Fruit fly (Drosophila melanogaster) ovary, adult (tissue): Measurements from ENCODE around the gene CG6607.

Experiments
- CG17801 ChIP-seq: fragments of 200-800 bp; optimal IDR thresholded peaks from 2 replicates; lab custom pipeline; 2019; ENCODE audit warnings: missing biosample characterization, mild to moderate bottlenecking, missing genetic modification characterization, moderate library complexity; ENCODE audit not compliant: partially characterized antibody

CG6607 gene

DNA sequence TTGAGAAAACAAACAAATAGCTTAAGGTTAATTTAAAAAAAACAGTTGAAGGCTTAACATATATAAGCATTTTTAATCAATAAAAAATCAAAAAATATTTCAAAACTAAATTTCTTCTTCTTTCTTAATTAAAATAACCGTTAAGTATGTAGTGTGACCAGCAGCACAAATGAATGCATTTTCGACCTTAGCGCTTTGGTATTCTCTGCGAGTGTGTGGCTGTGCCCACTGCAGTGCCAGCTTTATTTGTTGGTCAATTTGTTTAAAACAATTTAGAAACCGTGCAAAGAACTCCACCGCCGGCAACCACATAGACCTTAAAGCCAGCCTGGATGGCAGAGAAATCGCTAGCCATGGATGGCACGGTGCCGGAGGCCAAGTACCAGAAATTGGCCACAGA, at the start of gene CG6607:
Gene CG6607 (plus strand): TSS at position 203 of the 400 bp plus-strand sequence.
- TF ChIP-seq CG17801: no peak

DNA sequence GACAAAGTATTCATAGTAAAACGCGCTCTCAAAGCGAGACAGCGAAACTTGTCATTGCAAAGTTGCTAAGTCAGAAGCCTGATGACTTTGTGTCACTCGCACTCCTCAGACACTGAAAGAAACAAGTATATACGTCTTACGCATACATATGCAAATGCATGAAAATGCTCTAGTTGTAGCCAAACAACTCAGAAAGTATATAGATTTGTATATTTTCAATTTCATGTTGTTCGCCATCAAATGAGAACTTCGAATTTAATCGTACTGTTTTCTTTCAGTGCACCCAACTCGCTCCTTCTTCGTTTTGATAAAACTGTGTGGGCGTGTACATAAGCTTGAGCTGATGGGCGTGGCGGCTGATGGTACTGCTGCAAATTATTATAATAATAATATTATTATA, 46.8 kb upstream of the CG6607 start:
- TF ChIP-seq CG17801: no peak

DNA sequence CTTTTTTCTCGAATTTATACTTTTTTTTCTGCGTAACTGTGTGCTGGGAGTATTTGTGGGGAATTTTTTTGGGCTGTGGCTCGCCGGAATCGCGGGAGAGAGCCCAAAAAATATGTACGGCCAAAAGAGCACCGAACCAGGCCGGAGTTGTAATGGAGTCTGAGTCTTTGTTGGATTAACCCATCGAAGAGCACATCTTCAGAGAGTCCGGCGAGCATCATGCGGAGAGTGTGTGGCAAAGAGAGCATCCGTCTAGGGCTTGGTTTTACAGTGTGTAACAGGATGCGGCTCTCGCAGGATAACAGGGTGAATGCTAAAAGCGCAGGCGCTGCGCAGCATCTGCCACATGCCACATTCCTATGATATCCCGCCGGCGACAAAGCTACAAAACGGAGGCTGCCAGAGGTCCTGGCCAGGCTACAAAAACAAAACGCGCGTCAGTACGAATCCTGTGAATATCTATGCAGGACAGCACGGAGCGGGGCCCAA, 42.8 kb upstream of the CG6607 start, which contains the start of gene nAChRalpha2:
Gene nAChRalpha2 (plus strand): TSS at position 439 of the 489 bp plus-strand sequence.
- TF ChIP-seq CG17801: no peak

DNA sequence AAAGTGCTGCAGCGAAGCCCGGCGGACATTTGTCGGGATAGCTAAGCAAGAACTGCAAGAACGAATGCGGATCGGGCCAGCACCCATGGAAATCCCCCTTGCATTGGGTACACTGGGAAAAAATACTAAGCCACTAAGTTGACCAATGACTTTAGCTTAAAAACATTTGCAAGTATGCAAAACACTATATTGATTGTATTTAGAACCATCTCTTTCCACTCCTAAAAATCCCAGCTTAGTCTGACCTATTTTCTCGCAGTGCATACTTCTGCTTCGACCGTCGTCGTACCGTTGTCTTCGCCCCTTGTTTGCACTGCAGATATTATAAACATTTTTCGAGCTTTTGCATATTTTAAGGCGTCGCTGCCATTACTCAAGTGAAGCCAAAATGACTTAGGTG, 31.8 kb upstream of the CG6607 start:
- no peak for TF ChIP-seq CG17801

DNA sequence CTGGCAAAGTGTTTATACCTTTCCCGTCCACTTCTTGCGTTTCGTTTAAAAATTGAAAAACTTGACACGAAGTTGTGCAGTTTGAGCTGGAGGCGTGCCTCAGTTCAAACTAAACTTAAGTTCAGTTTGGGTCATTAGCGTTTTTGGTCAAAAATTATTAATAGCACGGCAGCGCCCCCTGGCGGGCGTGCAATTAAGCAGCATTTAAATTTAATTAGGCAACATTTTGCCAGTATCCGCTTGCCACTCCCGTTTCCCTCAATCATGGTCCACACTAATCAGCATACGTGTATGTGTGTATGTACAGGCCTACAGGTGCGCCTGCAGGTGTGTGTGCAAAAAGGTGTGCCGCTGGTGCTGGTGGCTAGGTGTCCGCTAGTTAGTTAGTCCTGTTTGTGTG, 24.2 kb upstream of the CG6607 start:
- no peak for TF ChIP-seq CG17801

DNA sequence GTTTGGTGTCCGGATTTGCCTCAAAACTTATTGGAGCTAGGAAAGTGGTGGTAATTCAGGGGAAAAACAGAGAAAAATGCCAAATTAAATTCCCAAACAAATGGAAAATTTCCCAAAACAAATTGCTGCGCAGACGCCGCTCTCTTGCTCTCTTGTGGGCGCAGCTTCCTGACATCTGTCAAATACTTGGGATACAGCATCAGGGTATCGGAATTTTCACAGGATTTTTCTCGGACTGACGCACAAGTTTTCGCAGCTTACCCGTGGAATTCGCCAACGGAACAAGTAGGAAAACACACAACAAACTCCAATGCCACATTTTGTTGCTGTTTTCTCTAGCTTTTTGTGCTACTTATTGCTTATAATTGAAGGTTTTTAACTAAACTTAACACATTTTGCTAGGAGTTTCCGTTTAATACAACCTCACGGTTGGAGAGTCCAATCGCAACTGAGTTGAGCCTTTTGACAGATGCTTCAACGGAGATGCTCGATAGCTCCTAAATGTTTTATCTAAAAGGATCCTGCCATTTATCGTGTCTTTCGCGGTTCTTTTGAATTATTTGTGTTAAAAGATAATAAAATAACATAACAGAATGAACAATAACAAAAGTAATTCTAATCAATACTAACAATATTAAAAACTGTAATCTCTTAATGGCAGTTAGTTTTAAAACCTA, 13.1 kb upstream of the CG6607 start, which contains the start of the genes nAChRbeta2 and DZIP1:
Gene nAChRbeta2 (minus strand): TSS at position 455 of the 677 bp plus-strand sequence.
Gene DZIP1 (plus strand): TSS at position 627 of the 677 bp plus-strand sequence.
- no peak for TF ChIP-seq CG17801

DNA sequence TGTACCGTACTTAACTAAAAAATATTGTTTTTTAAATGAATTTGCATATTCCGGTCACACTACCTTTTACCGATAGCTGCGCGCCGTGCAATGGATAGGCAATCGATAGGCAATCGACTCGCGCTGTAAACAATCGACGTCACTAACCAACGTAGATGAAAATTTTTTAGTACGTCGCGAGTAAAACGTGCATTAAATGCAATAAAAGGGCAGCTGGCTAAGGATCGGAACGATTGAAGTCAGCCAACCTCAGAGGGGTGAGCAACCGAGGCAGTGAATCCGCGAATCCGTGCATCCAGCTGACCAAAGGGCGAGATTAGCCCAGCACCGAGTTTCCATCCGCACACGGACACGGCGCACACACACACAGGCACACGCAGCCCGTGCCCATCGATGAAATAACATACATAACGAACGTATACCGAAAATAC, 9.7 kb upstream of the CG6607 start, which contains the start of gene Pp1alpha-96A:
Gene Pp1alpha-96A (plus strand): TSS at position 121 of the 431 bp plus-strand sequence.
- TF ChIP-seq CG17801: peak; percentile 57

DNA sequence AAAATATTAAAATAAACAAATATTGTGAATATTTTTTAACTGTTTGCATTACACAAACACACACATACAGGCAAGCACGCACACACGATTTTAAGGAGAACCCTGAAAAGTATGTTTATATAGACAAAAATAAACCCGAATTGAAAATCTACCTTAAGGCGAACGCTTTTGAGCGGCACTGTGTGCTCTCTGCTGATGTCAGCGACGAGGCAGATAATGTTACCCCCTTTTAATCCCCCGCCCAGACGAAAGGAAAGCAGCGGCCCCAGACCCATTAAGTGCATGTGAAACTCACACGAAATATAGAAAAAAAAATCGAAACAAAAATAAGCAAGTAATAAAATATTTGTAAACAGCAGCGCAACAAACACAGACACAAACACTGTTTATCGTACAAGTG, 6.5 kb upstream of the CG6607 start:
- no peak for TF ChIP-seq CG17801

DNA sequence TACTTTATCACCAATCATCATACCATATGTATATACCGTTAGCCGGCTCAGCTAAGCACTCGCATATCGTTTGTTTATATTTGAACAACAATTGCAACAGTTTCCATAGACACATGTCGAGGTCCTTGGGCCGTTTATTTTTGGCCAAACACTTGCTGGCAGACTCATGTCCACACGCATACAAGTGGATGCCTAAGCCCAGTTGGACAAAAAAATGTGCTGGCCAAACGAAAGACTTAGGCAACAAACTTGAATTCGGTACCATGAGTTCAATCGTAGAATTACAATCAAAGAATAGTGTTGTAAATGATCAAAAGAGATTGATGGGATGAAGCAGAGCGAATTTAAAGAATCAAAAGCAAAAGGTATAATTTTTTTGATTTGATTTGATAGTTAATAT, 4.3 kb upstream of the CG6607 start, which contains the start of gene CG13622:
Gene CG13622 (minus strand): TSS at position 101 of the 400 bp plus-strand sequence.
- TF ChIP-seq CG17801: no peak

DNA sequence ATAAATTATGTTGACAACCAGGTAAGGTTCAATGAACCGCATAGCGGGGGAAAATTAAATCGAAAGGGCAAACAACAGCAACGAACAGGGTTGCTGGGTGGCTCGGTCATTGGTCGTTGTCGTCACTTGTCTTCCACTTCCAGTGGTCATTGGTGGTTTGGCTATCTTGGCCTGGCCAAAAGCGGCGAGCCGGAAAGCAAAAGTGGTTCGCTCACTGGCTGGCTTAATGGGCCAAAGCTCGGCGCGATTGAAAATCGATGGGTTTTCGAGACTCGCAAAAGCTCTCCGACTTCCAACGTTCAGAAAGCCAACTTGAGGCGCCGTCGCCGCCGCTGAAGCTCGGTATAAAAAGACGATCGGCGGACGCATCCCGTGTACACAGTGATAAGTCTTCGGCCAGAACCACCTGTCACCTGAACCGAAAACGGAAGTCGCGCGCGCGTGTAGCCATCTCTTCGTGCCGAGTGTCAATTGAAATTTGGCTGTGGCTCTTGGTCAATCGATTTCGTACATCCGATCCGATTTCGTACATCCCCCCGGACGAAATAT, 3.3 kb upstream of the CG6607 start, which contains the start of gene Jhbp12:
Gene Jhbp12 (plus strand): TSS at position 369 of the 549 bp plus-strand sequence.
- no peak for TF ChIP-seq CG17801

DNA sequence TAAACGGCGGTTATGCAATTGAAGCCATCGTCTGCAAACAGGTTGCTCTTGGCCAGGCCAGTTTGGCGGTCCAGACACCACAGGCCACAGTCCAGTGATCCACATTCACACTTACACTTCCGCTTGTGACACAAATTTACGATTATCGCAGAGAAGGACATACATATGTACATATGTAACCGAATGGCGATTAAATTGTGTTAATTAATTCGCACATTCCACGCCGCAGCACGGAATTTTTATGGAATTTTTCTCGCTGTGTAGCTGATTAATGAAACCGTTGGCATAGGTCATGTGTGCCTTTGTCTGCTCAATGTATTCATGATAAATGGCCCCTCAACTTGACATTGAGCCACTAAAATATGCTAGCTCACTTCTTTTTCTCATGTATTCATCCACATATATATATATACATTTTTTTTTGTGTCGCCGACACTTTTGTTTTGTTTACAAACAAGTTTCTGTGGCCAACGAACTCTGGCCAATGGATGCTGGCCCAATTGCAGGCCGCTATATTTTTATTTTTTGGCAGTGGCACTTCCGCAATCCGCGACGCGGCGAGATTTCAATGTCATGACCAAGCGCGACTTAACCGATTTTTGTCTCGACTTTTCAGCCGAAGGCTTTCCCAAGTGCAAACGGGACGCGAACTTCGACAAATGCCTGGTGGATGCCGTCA, 1.7 kb upstream of the CG6607 start:
- no peak for TF ChIP-seq CG17801

DNA sequence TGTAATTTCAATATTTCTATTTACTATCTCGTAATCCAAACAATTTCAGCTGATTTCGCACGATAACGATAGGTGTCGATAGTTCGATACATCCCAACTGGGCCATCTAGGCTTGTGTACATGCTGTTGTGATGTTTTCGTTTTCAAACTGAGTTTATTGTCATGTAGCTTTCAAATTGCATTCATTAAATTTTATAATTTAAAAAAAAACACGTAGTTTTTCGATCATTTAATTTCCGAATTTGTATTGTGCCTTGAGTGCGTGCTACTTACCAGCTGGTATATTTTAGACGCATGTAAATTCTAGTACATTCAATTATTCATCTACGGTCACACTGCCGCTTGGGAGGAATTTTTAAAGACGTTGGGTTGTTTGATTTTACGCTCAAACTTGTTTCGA, 2.5 kb downstream of the CG6607 start, which contains the start of the genes CG13623 and ana1:
Gene CG13623 (minus strand): TSS at position 231 of the 400 bp plus-strand sequence.
Gene ana1 (plus strand): TSS at position 249 of the 400 bp plus-strand sequence.
- no peak for TF ChIP-seq CG17801

DNA sequence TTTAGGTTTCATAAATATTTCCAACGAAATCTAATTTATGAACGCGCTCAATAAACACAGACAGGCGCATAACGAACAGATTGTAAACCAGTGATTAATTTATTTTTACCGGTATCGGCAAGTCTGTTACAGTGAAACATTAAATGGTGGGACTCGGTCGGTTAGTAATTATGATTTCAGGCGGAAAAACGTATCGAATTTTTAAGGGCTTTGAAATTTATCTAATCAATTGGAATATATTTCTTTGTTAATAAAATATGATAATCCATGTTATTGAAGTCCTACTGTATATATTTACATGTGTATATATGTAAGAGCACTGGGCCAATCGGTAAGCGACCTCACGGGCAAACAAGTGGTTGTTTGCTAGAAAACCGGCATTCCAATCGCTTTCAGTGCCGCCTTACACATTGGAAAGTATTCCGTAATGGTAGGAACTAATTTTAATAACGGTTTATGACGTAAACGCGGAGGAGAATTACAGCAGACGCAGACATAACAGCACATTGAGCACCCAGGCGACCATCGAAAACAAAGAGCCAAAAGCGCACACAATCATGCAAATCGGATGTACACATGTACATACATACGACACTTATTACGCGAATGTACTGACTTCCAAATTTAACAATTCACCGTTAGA, 15.3 kb downstream of the CG6607 start:
- peak; percentile 93 for TF ChIP-seq CG17801

DNA sequence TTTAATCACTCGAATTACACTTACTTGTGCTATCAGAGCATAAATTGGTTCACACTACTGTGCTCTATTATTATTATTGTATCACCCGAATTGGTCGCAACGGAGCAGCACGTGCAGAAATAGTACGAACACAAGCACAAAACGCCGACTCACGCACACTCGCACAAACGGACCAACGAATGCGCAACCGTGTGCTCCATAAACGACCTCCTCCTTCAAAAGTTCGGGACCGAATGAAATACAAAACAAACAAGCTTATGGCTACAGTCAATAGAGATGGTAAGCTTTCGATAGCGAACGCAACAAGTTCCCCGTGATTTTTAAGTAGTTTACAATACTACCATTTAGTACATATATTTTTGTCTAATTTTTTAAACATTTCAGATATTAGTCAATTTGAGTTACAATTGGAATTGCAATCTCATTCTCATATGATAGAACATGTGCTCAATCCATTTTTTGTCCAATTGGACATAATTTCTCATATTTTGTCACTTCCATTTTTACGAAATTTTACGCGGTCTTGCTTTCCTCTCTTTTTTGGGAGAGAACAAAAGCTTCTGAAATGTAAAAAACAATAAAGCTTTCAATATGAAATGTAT, 15.9 kb downstream of the CG6607 start, which contains the start of gene Cftr:
Gene Cftr (minus strand): TSS at position 239 of the 602 bp plus-strand sequence.
- TF ChIP-seq CG17801: peak; percentile 87

DNA sequence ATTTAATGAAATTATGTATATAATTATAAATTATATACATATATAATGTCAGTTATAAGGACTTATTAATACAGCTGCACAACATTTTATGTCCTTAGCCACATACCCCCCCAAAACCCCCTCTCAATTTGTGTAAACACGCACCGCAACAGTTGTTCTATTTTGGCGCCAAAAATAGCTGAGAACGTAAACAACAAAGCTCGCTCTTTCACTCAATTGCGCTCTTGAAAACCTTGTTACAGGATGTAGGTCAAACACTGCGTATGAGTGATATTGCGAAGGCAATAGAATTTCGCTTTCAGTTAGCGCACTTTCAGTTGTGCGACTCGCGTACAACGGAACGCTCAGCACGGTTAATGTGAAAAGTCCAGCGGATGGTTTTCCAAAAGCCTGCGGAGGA, 16.5 kb downstream of the CG6607 start, which contains the start of gene Esyt2:
Gene Esyt2 (plus strand): TSS at position 332 of the 400 bp plus-strand sequence.
- no peak for TF ChIP-seq CG17801

DNA sequence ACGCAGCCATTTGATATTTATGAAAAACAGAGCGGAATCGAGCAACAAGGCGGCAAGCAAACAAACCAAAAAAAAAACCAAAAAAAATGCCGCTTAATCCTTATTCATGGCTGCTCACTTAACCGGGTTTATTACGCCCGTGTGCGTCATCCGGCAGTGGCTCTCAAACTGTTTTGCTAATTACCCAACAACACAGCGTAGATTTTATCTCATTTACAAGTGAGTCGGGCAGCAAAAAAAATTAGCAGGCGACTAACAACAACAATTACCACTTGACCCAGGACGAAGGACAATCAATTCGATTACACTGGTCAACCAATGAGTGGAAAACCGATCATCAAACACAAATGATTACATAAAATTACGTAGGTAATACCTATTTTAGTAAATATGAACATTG, 20.4 kb downstream of the CG6607 start:
- TF ChIP-seq CG17801: no peak
